Fruit fly (Drosophila melanogaster) whole organism, prepupa: ENCODE data around the gene CG7987.

Source experiments
- Blimp-1 ChIP-seq: fragments of 200-800 bp; sonication (Bioruptor generic); optimal IDR thresholded peaks from 3 replicates; lab custom pipeline; 2017; ENCODE audit warnings: missing biosample characterization, missing genetic modification characterization, mild to moderate bottlenecking, moderate library complexity, missing genetic modification reagents
- CG10631 ChIP-seq: fragments of 200-800 bp; sonication (Bioruptor generic); optimal IDR thresholded peaks from 2 replicates; lab custom pipeline; 2016; ENCODE audit warnings: missing biosample characterization, missing genetic modification characterization
- CG10669 ChIP-seq: fragments of 200-800 bp; sonication (Bioruptor generic); optimal IDR thresholded peaks from 3 replicates; lab custom pipeline; 2018; ENCODE audit warnings: missing biosample characterization, mild to moderate bottlenecking, missing genetic modification characterization, moderate library complexity
- CG11294 ChIP-seq: fragments of 200-800 bp; sonication (Bioruptor generic); IDR thresholded peaks from 2 replicates; pipeline ENCODE4 v1.3.6; 2022; ENCODE audit warnings: missing biosample characterization, missing genetic modification characterization
- CG11762 ChIP-seq: fragments of 200-800 bp; sonication (Bioruptor generic); optimal IDR thresholded peaks from 3 replicates; lab custom pipeline; 2016; ENCODE audit warnings: missing biosample characterization, missing genetic modification characterization; ENCODE audit not compliant: insufficient read depth
- CG15336 ChIP-seq: fragments of 200-800 bp; sonication (Bioruptor generic); IDR thresholded peaks from 2 replicates; pipeline ENCODE4 v1.3.6; 2022; ENCODE audit warnings: missing biosample characterization, missing genetic modification characterization
- CG1621 ChIP-seq: fragments of 200-800 bp; sonication (Bioruptor generic); optimal IDR thresholded peaks from 3 replicates; lab custom pipeline; 2018; ENCODE audit warnings: missing biosample characterization, mild to moderate bottlenecking, missing genetic modification characterization
- CG16779 ChIP-seq: fragments of 200-800 bp; sonication (Bioruptor generic); optimal IDR thresholded peaks from 3 replicates; lab custom pipeline; 2017; ENCODE audit warnings: missing biosample characterization, mild to moderate bottlenecking, missing genetic modification characterization
- CG31627 ChIP-seq: fragments of 200-800 bp; sonication (Bioruptor generic); optimal IDR thresholded peaks from 3 replicates; lab custom pipeline; 2016; ENCODE audit warnings: missing biosample characterization, missing genetic modification characterization
- CG32006 ChIP-seq: fragments of 200-800 bp; sonication (Bioruptor generic); optimal IDR thresholded peaks from 3 replicates; lab custom pipeline; 2017; ENCODE audit warnings: missing biosample characterization, mild to moderate bottlenecking, missing genetic modification characterization
- CG34406 ChIP-seq: fragments of 200-800 bp; sonication (Bioruptor generic); optimal IDR thresholded peaks from 3 replicates; lab custom pipeline; 2016; ENCODE audit warnings: missing biosample characterization, missing genetic modification characterization
- CG3919 ChIP-seq: fragments of 200-800 bp; sonication (Bioruptor generic); optimal IDR thresholded peaks from 3 replicates; lab custom pipeline; 2016; ENCODE audit warnings: missing biosample characterization, missing genetic modification characterization
- CG6792 ChIP-seq: fragments of 200-800 bp; sonication (Bioruptor generic); optimal IDR thresholded peaks from 3 replicates; lab custom pipeline; 2016; ENCODE audit warnings: missing biosample characterization, missing genetic modification characterization
- CG6854 ChIP-seq: fragments of 200-800 bp; sonication (Bioruptor generic); optimal IDR thresholded peaks from 2 replicates; lab custom pipeline; 2017; ENCODE audit warnings: missing biosample characterization, mild to moderate bottlenecking, missing genetic modification characterization
- CG8119 ChIP-seq: fragments of 200-800 bp; sonication (Bioruptor generic); IDR thresholded peaks from 3 replicates; pipeline ENCODE4 v1.3.6; 2022; ENCODE audit warnings: missing biosample characterization, missing genetic modification characterization
- CG8319 ChIP-seq: fragments of 200-800 bp; sonication (Bioruptor generic); optimal IDR thresholded peaks from 3 replicates; lab custom pipeline; 2016; ENCODE audit warnings: missing biosample characterization, missing genetic modification characterization
- CG9139 ChIP-seq: fragments of 200-800 bp; sonication (Bioruptor generic); optimal IDR thresholded peaks from 3 replicates; lab custom pipeline; 2017; ENCODE audit warnings: missing biosample characterization, mild to moderate bottlenecking, missing genetic modification characterization
- Eip75B ChIP-seq: fragments of 200-800 bp; sonication (Bioruptor generic); optimal IDR thresholded peaks from 3 replicates; lab custom pipeline; 2016; ENCODE audit warnings: missing biosample characterization, missing genetic modification characterization
- Eip93F ChIP-seq: fragments of 200-800 bp; sonication (Bioruptor generic); optimal IDR thresholded peaks from 2 replicates; lab custom pipeline; 2016; ENCODE audit warnings: missing biosample characterization, mild to moderate bottlenecking, missing genetic modification characterization
- Ets21C ChIP-seq: fragments of 200-800 bp; sonication (Bioruptor generic); optimal IDR thresholded peaks from 3 replicates; lab custom pipeline; 2016; ENCODE audit warnings: missing biosample characterization, missing genetic modification characterization
- Ets96B ChIP-seq: fragments of 200-800 bp; optimal IDR thresholded peaks from 2 replicates; lab custom pipeline; 2019; ENCODE audit warnings: missing biosample characterization, mild to moderate bottlenecking, missing genetic modification characterization, moderate library complexity
- Hr4 ChIP-seq: fragments of 200-800 bp; sonication (Bioruptor generic); optimal IDR thresholded peaks from 3 replicates; lab custom pipeline; 2016; ENCODE audit warnings: missing biosample characterization, missing genetic modification characterization
- Lpt ChIP-seq: fragments of 200-800 bp; sonication (Bioruptor generic); optimal IDR thresholded peaks from 3 replicates; lab custom pipeline; 2016; ENCODE audit warnings: missing biosample characterization, missing genetic modification characterization
- Met ChIP-seq: fragments of 200-800 bp; sonication (Bioruptor generic); optimal IDR thresholded peaks from 3 replicates; lab custom pipeline; 2016; ENCODE audit warnings: missing biosample characterization, missing genetic modification characterization
- Smox ChIP-seq: fragments of 200-800 bp; sonication (Bioruptor generic); optimal IDR thresholded peaks from 3 replicates; lab custom pipeline; 2016; ENCODE audit warnings: missing biosample characterization, missing genetic modification characterization
- Sox102F ChIP-seq: fragments of 200-800 bp; sonication (Bioruptor generic); optimal IDR thresholded peaks from 2 replicates; lab custom pipeline; 2016; ENCODE audit warnings: missing biosample characterization, mild to moderate bottlenecking, missing genetic modification characterization
- Sox14 ChIP-seq: fragments of 200-800 bp; sonication (Bioruptor generic); optimal IDR thresholded peaks from 3 replicates; lab custom pipeline; 2016; ENCODE audit warnings: missing biosample characterization, missing genetic modification characterization
- Sox15 ChIP-seq: fragments of 200-800 bp; sonication (Bioruptor generic); optimal IDR thresholded peaks from 3 replicates; lab custom pipeline; 2016; ENCODE audit warnings: missing biosample characterization, missing genetic modification characterization
- achi ChIP-seq: fragments of 200-800 bp; sonication (Bioruptor generic); optimal IDR thresholded peaks from 3 replicates; lab custom pipeline; 2016; ENCODE audit warnings: missing biosample characterization, missing genetic modification characterization
- acj6 ChIP-seq: fragments of 200-800 bp; sonication (Bioruptor generic); optimal IDR thresholded peaks from 3 replicates; lab custom pipeline; 2016; ENCODE audit warnings: missing biosample characterization, missing genetic modification characterization
- cyc ChIP-seq: fragments of 200-800 bp; sonication (Bioruptor generic); optimal IDR thresholded peaks from 3 replicates; lab custom pipeline; 2016; ENCODE audit warnings: missing biosample characterization, missing genetic modification characterization
- dac ChIP-seq: fragments of 200-800 bp; sonication (Bioruptor generic); optimal IDR thresholded peaks from 2 replicates; lab custom pipeline; 2017; ENCODE audit warnings: missing biosample characterization, mild to moderate bottlenecking, missing genetic modification characterization
- eg ChIP-seq: fragments of 200-800 bp; sonication (Bioruptor generic); IDR thresholded peaks from 3 replicates; pipeline ENCODE4 v1.3.6; 2022; ENCODE audit warnings: missing biosample characterization, missing genetic modification characterization
- esn ChIP-seq: fragments of 200-800 bp; sonication (Bioruptor generic); optimal IDR thresholded peaks from 2 replicates; lab custom pipeline; 2016; ENCODE audit warnings: missing biosample characterization, mild to moderate bottlenecking, missing genetic modification characterization, moderate library complexity
- fd85E ChIP-seq: fragments of 200-800 bp; sonication (Bioruptor generic); optimal IDR thresholded peaks from 3 replicates; lab custom pipeline; 2016; ENCODE audit warnings: missing biosample characterization, missing genetic modification characterization
- fkh ChIP-seq: fragments of 200-800 bp; sonication (Bioruptor generic); optimal IDR thresholded peaks from 3 replicates; lab custom pipeline; 2017; ENCODE audit warnings: missing biosample characterization, mild to moderate bottlenecking, missing genetic modification characterization, moderate library complexity
- lz ChIP-seq: fragments of 200-800 bp; sonication (Bioruptor generic); optimal IDR thresholded peaks from 3 replicates; lab custom pipeline; 2016; ENCODE audit warnings: missing biosample characterization, missing genetic modification characterization
- net ChIP-seq: fragments of 200-800 bp; sonication (Bioruptor generic); optimal IDR thresholded peaks from 3 replicates; lab custom pipeline; 2016; ENCODE audit warnings: missing biosample characterization, missing genetic modification characterization
- spab ChIP-seq: fragments of 200-800 bp; sonication (Bioruptor generic); optimal IDR thresholded peaks from 2 replicates; lab custom pipeline; 2017; ENCODE audit warnings: missing biosample characterization, mild to moderate bottlenecking, missing genetic modification characterization, missing genetic modification reagents
- svp ChIP-seq: fragments of 200-800 bp; sonication (Bioruptor generic); peaks from one replicate; lab custom pipeline; 2016; ENCODE audit warnings: missing biosample characterization, missing genetic modification characterization
- topi ChIP-seq: fragments of 200-800 bp; sonication (Bioruptor generic); optimal IDR thresholded peaks from 3 replicates; lab custom pipeline; 2016; ENCODE audit warnings: missing biosample characterization, missing genetic modification characterization
- vri ChIP-seq: fragments of 200-800 bp; sonication (Bioruptor generic); optimal IDR thresholded peaks from 3 replicates; lab custom pipeline; 2016; ENCODE audit warnings: missing biosample characterization, mild to moderate bottlenecking, missing genetic modification characterization

Gene CG7987

DNA sequence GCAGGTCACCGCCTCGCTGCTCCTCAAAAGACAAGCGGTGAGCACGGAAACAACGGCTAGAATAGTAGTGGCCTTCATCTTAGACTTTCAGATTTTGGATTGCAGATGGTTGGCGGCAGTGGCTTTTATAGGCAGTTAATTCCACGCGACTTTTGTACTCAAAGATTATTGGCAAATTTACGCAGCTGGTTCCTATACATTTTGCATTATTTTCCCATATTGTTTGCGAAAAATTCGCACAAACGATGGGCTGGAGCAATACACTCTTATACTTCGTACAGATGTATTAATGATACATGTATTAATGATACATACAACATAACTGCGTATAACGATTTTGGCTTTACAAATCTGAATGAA, 11.0 kb downstream of the CG7987 start, which contains the start of gene CG8087:
Gene CG8087 (minus strand): TSS at position 101 of the 360 bp plus-strand sequence.
- no peak for TF ChIP-seq CG32006 (GFP tag; lab: Kevin White, UChicago)
- no peak for TF ChIP-seq vri (GFP tag; lab: Kevin White, UChicago)
- peak; percentile 26 for TF ChIP-seq svp (GFP tag; lab: Kevin White, UChicago)

- TF ChIP-seq CG6854 (no peak), Met (GFP tag; lab: Kevin White, UChicago) (no peak), CG1621 (tag; lab: Kevin White, UChicago) (no peak), CG10669 (GFP tag; lab: Kevin White, UChicago) (no peak), CG8319 (GFP tag; lab: Kevin White, UChicago) (no peak), Smox (no peak), net (GFP tag; lab: Kevin White, UChicago) (no peak), topi (GFP tag; lab: Kevin White, UChicago) (no peak), CG11294 (GFP tag; lab: Robert Waterston, UW) (no peak), esn (GFP tag; lab: Kevin White, UChicago) (no peak), Hr4 (GFP tag; lab: Kevin White, UChicago) (no peak), CG15336 (GFP tag; lab: Robert Waterston, UW) (no peak), CG8119 (GFP tag; lab: Robert Waterston, UW) (no peak), Eip93F (GFP tag; lab: Kevin White, UChicago) (no peak), CG10631 (GFP tag; lab: Kevin White, UChicago) (no peak), achi (GFP tag; lab: Kevin White, UChicago) (no peak)
Observed at dm6 chr3R:14562040-14562439, 13.6 kb downstream of the CG7987 start, which contains the start of gene CG14851. TSS of gene CG14851 (plus strand) at chr3R:14562340.

dm6 chr3R:14560635-14561034, 15.1 kb downstream of the CG7987 start, which contains the start of gene Jig:
TSS of gene Jig (plus strand) at chr3R:14560935.
- TF ChIP-seq Lpt (GFP tag; lab: Kevin White, UChicago), result no peak
- TF ChIP-seq CG10631 (GFP tag; lab: Kevin White, UChicago), result no peak
- no peak for TF ChIP-seq CG10669 (GFP tag; lab: Kevin White, UChicago)

- no peak for TF ChIP-seq vri (GFP tag; lab: Kevin White, UChicago)
- no peak for TF ChIP-seq Eip75B (GFP tag; lab: Kevin White, UChicago)
- no peak for TF ChIP-seq CG3919
- TF ChIP-seq Hr4 (GFP tag; lab: Kevin White, UChicago), result no peak
- TF ChIP-seq CG1621 (tag; lab: Kevin White, UChicago), result no peak
Observed at dm6 chr3R:14559954-14560353, 15.7 kb downstream of the CG7987 start, which contains the start of gene CG14854. TSS of gene CG14854 (minus strand) at chr3R:14560054.

- TF ChIP-seq Hr4 (GFP tag; lab: Kevin White, UChicago) (peak; percentile 92), Sox14 (peak; percentile 72), Ets96B (tag; lab: Kevin White, UChicago) (peak; percentile 73), CG31627 (GFP tag; lab: Kevin White, UChicago) (peak; percentile 48), Sox15 (GFP tag; lab: Kevin White, UChicago) (peak; percentile 32), CG6792 (GFP tag; lab: Kevin White, UChicago) (peak; percentile 41), Ets21C (GFP tag; lab: Kevin White, UChicago) (peak; percentile 15), Eip75B (GFP tag; lab: Kevin White, UChicago) (peak; percentile 59), svp (GFP tag; lab: Kevin White, UChicago) (peak; percentile 84), CG34406 (GFP tag; lab: Kevin White, UChicago) (peak; percentile 51), acj6 (peak; percentile 61), CG9139 (GFP tag; lab: Kevin White, UChicago) (no peak), cyc (GFP tag; lab: Kevin White, UChicago) (peak; percentile 43), net (GFP tag; lab: Kevin White, UChicago) (peak; percentile 66), CG11762 (GFP tag; lab: Kevin White, UChicago) (peak; percentile 48), CG1621 (tag; lab: Kevin White, UChicago) (peak; percentile 52), Sox102F (GFP tag; lab: Kevin White, UChicago) (peak; percentile 49), CG10631 (GFP tag; lab: Kevin White, UChicago) (peak; percentile 61), eg (GFP tag; lab: Robert Waterston, UW) (peak; percentile 81), fd85E (GFP tag; lab: Kevin White, UChicago) (no peak), Blimp-1 (GFP tag; lab: Kevin White, UChicago) (no peak), dac (peak; percentile 87), lz (GFP tag; lab: Kevin White, UChicago) (peak; percentile 67), Lpt (GFP tag; lab: Kevin White, UChicago) (peak; percentile 77), CG32006 (GFP tag; lab: Kevin White, UChicago) (peak; percentile 94), spab (peak; percentile 31), CG16779 (tag; lab: Kevin White, UChicago) (peak; percentile 58), fkh (GFP tag; lab: Kevin White, UChicago) (peak; percentile 76), topi (GFP tag; lab: Kevin White, UChicago) (peak; percentile 61)
Observed at dm6 chr3R:14558383-14558883, 17.3 kb downstream of the CG7987 start.
